Worm (Caenorhabditis elegans): Measurements from ENCODE around the gene swsn-7.

The swsn-7 gene

ce11 chrII:8016167-8016566, 11.4 kb downstream of the swsn-7 start (continued):
- TF ChIP-seq lin-11 (tag; optimal IDR thresholded peaks at IDR 0.05) (no peak), ztf-1 (GFP tag; conservative IDR thresholded peaks at IDR 0.05) (no peak), skn-1 (tag; optimal IDR thresholded peaks at IDR 0.05) (no peak), F13H6.1 (tag; optimal IDR thresholded peaks at IDR 0.05) (peak; percentile 51), nhr-23 (tag; optimal IDR thresholded peaks at IDR 0.05) (no peak), elt-1 (tag; optimal IDR thresholded peaks at IDR 0.05) (no peak), nhr-10 (tag; optimal IDR thresholded peaks at IDR 0.05) (no peak), ztf-4 (tag; optimal IDR thresholded peaks at IDR 0.05) (no peak), fos-1 (tag; optimal IDR thresholded peaks at IDR 0.05) (peak; percentile 22), unc-62 (GFP tag; optimal IDR thresholded peaks at IDR 0.05) (no peak), blmp-1 (tag; optimal IDR thresholded peaks at IDR 0.05; ENCODE audit: insufficient read depth) (peak; percentile 4), nhr-21 (tag; optimal IDR thresholded peaks at IDR 0.05) (peak; percentile 71), nhr-77 (tag; optimal IDR thresholded peaks at IDR 0.05) (no peak), peb-1 (tag; optimal IDR thresholded peaks at IDR 0.05) (no peak), sma-9 (GFP tag; optimal IDR thresholded peaks at IDR 0.05) (peak; percentile 99), sma-9 (tag; optimal IDR thresholded peaks at IDR 0.05) (no peak), sem-4 (tag; optimal IDR thresholded peaks at IDR 0.05) (no peak), nhr-25 (tag; optimal IDR thresholded peaks at IDR 0.05) (no peak), unc-55 (GFP tag; optimal IDR thresholded peaks at IDR 0.05) (no peak), zag-1 (tag; optimal IDR thresholded peaks at IDR 0.05) (no peak), mbf-1 (tag; optimal IDR thresholded peaks at IDR 0.05) (no peak)

- no peak for TF ChIP-seq lin-13 (GFP tag; optimal IDR thresholded peaks at IDR 0.05)
- peak; percentile 50 for TF ChIP-seq F13H6.1 (tag; optimal IDR thresholded peaks at IDR 0.05)
- peak in 1 of 2 experiments; percentile 26 for TF ChIP-seq lsy-2 (tag; optimal IDR thresholded peaks at IDR 0.05)
- TF ChIP-seq crh-2 (tag; optimal IDR thresholded peaks at IDR 0.05) = peak; percentile 17
- no peak for TF ChIP-seq ceh-82 (tag; optimal IDR thresholded peaks at IDR 0.05)
- no peak for TF ChIP-seq nhr-11 (tag; optimal IDR thresholded peaks at IDR 0.05)
- TF ChIP-seq ama-1 (optimal IDR thresholded peaks at IDR 0.05) = peak; percentile 66
- TF ChIP-seq unc-62 (GFP tag; optimal IDR thresholded peaks at IDR 0.05) = no peak
- TF ChIP-seq nhr-23 (tag; optimal IDR thresholded peaks at IDR 0.05) = no peak
- no peak for TF ChIP-seq dmd-4 (tag; optimal IDR thresholded peaks at IDR 0.05)
- TF ChIP-seq fos-1 (tag; optimal IDR thresholded peaks at IDR 0.05) = peak; percentile 1
- TF ChIP-seq sma-9 (GFP tag; optimal IDR thresholded peaks at IDR 0.05) = peak; percentile 42
- no peak for TF ChIP-seq sma-9 (tag; optimal IDR thresholded peaks at IDR 0.05)
- peak; percentile 17 for TF ChIP-seq blmp-1 (tag; optimal IDR thresholded peaks at IDR 0.05; ENCODE audit: insufficient read depth)
- TF ChIP-seq nhr-21 (tag; optimal IDR thresholded peaks at IDR 0.05) = no peak
- no peak for TF ChIP-seq elt-1 (tag; optimal IDR thresholded peaks at IDR 0.05)
- peak; percentile 77 for TF ChIP-seq nhr-129 (tag; optimal IDR thresholded peaks at IDR 0.05)
- TF ChIP-seq elt-3 (tag; optimal IDR thresholded peaks at IDR 0.05) = no peak
- TF ChIP-seq ceh-16 (tag; optimal IDR thresholded peaks at IDR 0.05) = no peak
- TF ChIP-seq ztf-1 (GFP tag; conservative IDR thresholded peaks at IDR 0.05) = no peak
- peak; percentile 57 for TF ChIP-seq nhr-25 (tag; optimal IDR thresholded peaks at IDR 0.05)
- TF ChIP-seq egl-27 (tag; optimal IDR thresholded peaks at IDR 0.05) = no peak
- TF ChIP-seq sem-4 (tag; optimal IDR thresholded peaks at IDR 0.05) = no peak
- peak; percentile 20 for TF ChIP-seq gmeb-1 (tag; optimal IDR thresholded peaks at IDR 0.05)
These were observed 12.1 kb downstream of the swsn-7 start for ce11 chrII:8015483-8015938.

DNA sequence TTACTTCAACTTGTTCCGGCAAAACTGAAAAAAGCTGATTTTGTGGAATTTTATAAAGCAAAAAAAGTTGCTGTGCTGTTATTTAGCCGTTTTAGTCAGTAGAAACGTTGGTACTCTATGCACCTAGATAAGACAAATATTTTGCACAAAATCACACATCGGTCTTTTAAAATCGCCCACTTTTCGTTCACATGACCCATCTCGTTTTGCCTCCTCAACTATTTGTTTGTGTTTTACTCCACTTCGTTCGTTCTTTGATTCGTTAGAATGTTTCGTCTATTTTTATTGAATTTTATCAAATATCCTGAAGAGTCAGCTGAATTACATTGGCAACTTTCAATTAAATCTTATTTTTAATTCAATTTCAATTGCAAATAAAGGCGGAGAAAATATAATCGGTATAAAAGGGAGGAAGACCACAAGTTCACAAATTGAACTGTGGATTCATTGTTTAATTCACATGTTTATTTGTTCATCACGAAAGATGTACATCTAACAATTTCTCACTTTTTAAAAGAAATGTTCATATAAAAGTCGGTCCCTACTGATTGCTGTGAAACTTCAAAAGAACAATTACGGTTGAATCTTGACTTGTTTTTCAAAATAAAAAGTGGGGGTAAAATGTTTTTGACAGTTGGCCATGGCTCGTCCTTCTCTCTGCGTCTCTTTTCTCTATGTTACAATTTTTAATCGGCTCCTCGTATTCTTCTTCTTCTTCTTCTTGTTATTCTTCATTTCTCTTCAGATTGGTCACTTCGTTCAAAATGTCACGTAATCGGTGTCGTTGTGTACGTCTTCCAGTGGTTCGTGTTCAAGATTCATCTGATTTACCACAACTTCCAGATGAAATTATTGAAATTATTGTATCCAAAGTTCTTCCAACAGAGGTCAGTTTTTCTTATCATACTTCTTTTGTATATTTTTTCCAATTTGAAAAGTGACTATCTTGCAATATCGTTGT, 15.2 kb downstream of the swsn-7 start, which contains the start of gene DH11.2:
DH11.2 (plus strand) TSS at position 746 of the 961 bp plus-strand sequence.
- peak; percentile 4 for TF ChIP-seq gmeb-1 (tag; optimal IDR thresholded peaks at IDR 0.05)
- no peak for TF ChIP-seq fos-1 (tag; optimal IDR thresholded peaks at IDR 0.05)
- TF ChIP-seq elt-3 (tag; optimal IDR thresholded peaks at IDR 0.05) = no peak
- TF ChIP-seq nhr-129 (tag; optimal IDR thresholded peaks at IDR 0.05) = peak; percentile 31
- TF ChIP-seq sma-9 (GFP tag; optimal IDR thresholded peaks at IDR 0.05) = peak; percentile 80
- no peak for TF ChIP-seq sma-9 (tag; optimal IDR thresholded peaks at IDR 0.05)
- no peak for TF ChIP-seq aly-2 (tag; optimal IDR thresholded peaks at IDR 0.05)
- no peak for TF ChIP-seq unc-55 (GFP tag; optimal IDR thresholded peaks at IDR 0.05)
- no peak for TF ChIP-seq unc-62 (GFP tag; optimal IDR thresholded peaks at IDR 0.05)
- TF ChIP-seq ama-1 (optimal IDR thresholded peaks at IDR 0.05) = peak; percentile 82
- no peak for TF ChIP-seq snpc-4 (tag; optimal IDR thresholded peaks at IDR 0.05)
- no peak for TF ChIP-seq sma-3 (GFP tag; optimal IDR thresholded peaks at IDR 0.05)
- TF ChIP-seq crh-2 (tag; optimal IDR thresholded peaks at IDR 0.05) = no peak
- no peak for TF ChIP-seq ZK546.5 (tag; optimal IDR thresholded peaks at IDR 0.05)
- no peak for TF ChIP-seq egl-27 (tag; optimal IDR thresholded peaks at IDR 0.05)
- peak in 1 of 2 experiments; percentile 6 for TF ChIP-seq lsy-2 (tag; optimal IDR thresholded peaks at IDR 0.05)
- TF ChIP-seq nhr-77 (tag; optimal IDR thresholded peaks at IDR 0.05) = no peak
